Worm (Caenorhabditis elegans) whole organism, L2 larva: Measurements from ENCODE around the gene ilys-3.
A peak's percentile ranks its signal among the peaks of the same experiment; 100 is the strongest.

Experiments used
- C34F6.9 ChIP-seq: fragments of 150-350 bp; optimal IDR thresholded peaks from 2 replicates; lab custom pipeline; 2014; ENCODE audit warnings: missing biosample characterization, missing genetic modification characterization
- F13H6.1 ChIP-seq: sonication (generic microtip); optimal IDR thresholded peaks from 2 replicates; lab custom pipeline; 2016; ENCODE audit warnings: missing genetic modification characterization, missing compliant biosample characterization
- R02D3.7 ChIP-seq: fragments of 150-350 bp; optimal IDR thresholded peaks from 2 replicates; lab custom pipeline; 2014; ENCODE audit warnings: missing biosample characterization, missing genetic modification characterization
- Y55F3AM.14 ChIP-seq: fragments of 200-800 bp; sonication (Bioruptor generic); optimal IDR thresholded peaks from 2 replicates; lab custom pipeline; 2018; ENCODE audit warnings: mild to moderate bottlenecking, missing genetic modification characterization, missing compliant biosample characterization
- ZK546.5 ChIP-seq: sonication (generic microtip); optimal IDR thresholded peaks from 2 replicates; lab custom pipeline; 2017; ENCODE audit warnings: missing biosample characterization, missing genetic modification characterization
- alr-1 ChIP-seq: fragments of 150-350 bp; optimal IDR thresholded peaks from 2 replicates; lab custom pipeline; 2014; ENCODE audit warnings: missing biosample characterization, missing genetic modification characterization
- aly-2 ChIP-seq: fragments of 150-350 bp; optimal IDR thresholded peaks from 2 replicates; lab custom pipeline; 2014; ENCODE audit warnings: missing biosample characterization, missing genetic modification characterization
- ama-1 ChIP-seq: fragments of 150-350 bp; optimal IDR thresholded peaks from 2 replicates; lab custom pipeline; 2018; ENCODE audit warnings: inconsistent platforms
- blmp-1 ChIP-seq: sonication (generic microtip); optimal IDR thresholded peaks from 2 replicates; lab custom pipeline; 2017; ENCODE audit warnings: missing genetic modification characterization, mild to moderate bottlenecking, missing compliant biosample characterization, antibody characterized with exemption, moderate library complexity; ENCODE audit not compliant: insufficient read depth
- ceh-16 ChIP-seq: fragments of 150-350 bp; optimal IDR thresholded peaks from 2 replicates; lab custom pipeline; 2014; ENCODE audit warnings: missing biosample characterization, missing genetic modification characterization
- ceh-82 ChIP-seq: fragments of 150-350 bp; optimal IDR thresholded peaks from 2 replicates; lab custom pipeline; 2014; ENCODE audit warnings: missing biosample characterization, missing genetic modification characterization
- crh-2 ChIP-seq: sonication (generic microtip); optimal IDR thresholded peaks from 2 replicates; lab custom pipeline; 2017; ENCODE audit warnings: missing biosample characterization, missing genetic modification characterization
- dmd-4 ChIP-seq: sonication (generic microtip); optimal IDR thresholded peaks from 2 replicates; lab custom pipeline; 2017; ENCODE audit warnings: missing biosample characterization, missing genetic modification characterization
- egl-27 ChIP-seq: sonication (generic microtip); optimal IDR thresholded peaks from 3 replicates; lab custom pipeline; 2017; ENCODE audit warnings: missing biosample characterization, missing genetic modification reagents, missing genetic modification characterization
- elt-1 ChIP-seq: fragments of 150-350 bp; optimal IDR thresholded peaks from 2 replicates; lab custom pipeline; 2014; ENCODE audit warnings: missing biosample characterization, missing genetic modification characterization
- elt-3 ChIP-seq: sonication (generic microtip); optimal IDR thresholded peaks from 2 replicates; lab custom pipeline; 2017; ENCODE audit warnings: missing biosample characterization, missing genetic modification characterization
- fos-1 ChIP-seq: fragments of 150-350 bp; optimal IDR thresholded peaks from 2 replicates; lab custom pipeline; 2014; ENCODE audit warnings: missing biosample characterization, missing genetic modification characterization
- gmeb-1 ChIP-seq: fragments of 150-350 bp; optimal IDR thresholded peaks from 2 replicates; lab custom pipeline; 2014; ENCODE audit warnings: missing biosample characterization, missing genetic modification characterization
- lin-11 ChIP-seq: fragments of 150-350 bp; sonication (generic microtip); optimal IDR thresholded peaks from 2 replicates; lab custom pipeline; 2014; ENCODE audit warnings: missing biosample characterization, missing genetic modification characterization, inconsistent platforms, mixed read lengths
- lin-13 ChIP-seq: fragments of 150-350 bp; optimal IDR thresholded peaks from 2 replicates; lab custom pipeline; 2014; ENCODE audit warnings: missing biosample characterization, missing genetic modification reagents, missing genetic modification characterization
- lin-39 ChIP-seq: fragments of 150-350 bp; optimal IDR thresholded peaks from 2 replicates; lab custom pipeline; 2014; ENCODE audit warnings: missing biosample characterization, missing genetic modification reagents, missing genetic modification characterization
- lsy-2 ChIP-seq, 2 experiments: fragments of 150-350 bp in 1 of 2; sonication (generic microtip) in 1 of 2; optimal IDR thresholded peaks; 2 replicates each; lab custom pipeline; 2014 to 2017; ENCODE audit warnings: missing biosample characterization in 2 of 2, missing genetic modification characterization in 2 of 2
- mab-5 ChIP-seq: fragments of 150-350 bp; optimal IDR thresholded peaks from 2 replicates; lab custom pipeline; 2014; ENCODE audit warnings: missing biosample characterization, missing genetic modification characterization
- mbf-1 ChIP-seq: sonication (generic microtip); optimal IDR thresholded peaks from 2 replicates; lab custom pipeline; 2017; ENCODE audit warnings: missing biosample characterization, missing genetic modification characterization
- mdl-1 ChIP-seq, 2 experiments: fragments of 150-350 bp in 1 of 2; sonication (generic microtip) in 1 of 2; optimal IDR thresholded peaks; 2 replicates each; lab custom pipeline; 2017; ENCODE audit warnings: missing biosample characterization in 2 of 2, missing genetic modification characterization in 2 of 2
- nhr-10 ChIP-seq: sonication (generic microtip); optimal IDR thresholded peaks from 2 replicates; lab custom pipeline; 2017; ENCODE audit warnings: missing biosample characterization, missing genetic modification characterization
- nhr-11 ChIP-seq: fragments of 150-350 bp; optimal IDR thresholded peaks from 2 replicates; lab custom pipeline; 2014; ENCODE audit warnings: missing biosample characterization, missing genetic modification characterization
- nhr-12 ChIP-seq: fragments of 150-350 bp; optimal IDR thresholded peaks from 2 replicates; lab custom pipeline; 2014; ENCODE audit warnings: missing biosample characterization, missing genetic modification characterization
- nhr-129 ChIP-seq: fragments of 150-350 bp; optimal IDR thresholded peaks from 2 replicates; lab custom pipeline; 2014; ENCODE audit warnings: missing biosample characterization, missing genetic modification characterization
- nhr-21 ChIP-seq: fragments of 150-350 bp; optimal IDR thresholded peaks from 2 replicates; lab custom pipeline; 2014; ENCODE audit warnings: missing biosample characterization, missing genetic modification characterization
- nhr-23 ChIP-seq: fragments of 150-350 bp; optimal IDR thresholded peaks from 2 replicates; lab custom pipeline; 2014; ENCODE audit warnings: missing biosample characterization, missing genetic modification reagents, missing genetic modification characterization
- nhr-237 ChIP-seq: fragments of 150-350 bp; optimal IDR thresholded peaks from 2 replicates; lab custom pipeline; 2014; ENCODE audit warnings: missing biosample characterization, missing genetic modification characterization
- nhr-25 ChIP-seq: fragments of 150-350 bp; sonication (generic microtip); optimal IDR thresholded peaks from 3 replicates; lab custom pipeline; 2014; ENCODE audit warnings: missing biosample characterization, missing genetic modification characterization
- nhr-6 ChIP-seq: fragments of 150-350 bp; optimal IDR thresholded peaks from 2 replicates; lab custom pipeline; 2014; ENCODE audit warnings: missing biosample characterization, missing genetic modification characterization
- nhr-77 ChIP-seq: fragments of 150-350 bp; optimal IDR thresholded peaks from 2 replicates; lab custom pipeline; 2014; ENCODE audit warnings: missing biosample characterization, missing genetic modification characterization
- peb-1 ChIP-seq: fragments of 150-350 bp; optimal IDR thresholded peaks from 2 replicates; lab custom pipeline; 2014; ENCODE audit warnings: missing biosample characterization, missing genetic modification characterization
- sem-4 ChIP-seq: fragments of 150-350 bp; optimal IDR thresholded peaks from 2 replicates; lab custom pipeline; 2014; ENCODE audit warnings: missing biosample characterization, missing genetic modification reagents, missing genetic modification characterization
- skn-1 ChIP-seq: sonication (generic microtip); optimal IDR thresholded peaks from 2 replicates; lab custom pipeline; 2017; ENCODE audit warnings: missing biosample characterization, missing genetic modification characterization
- sma-3 ChIP-seq: sonication (generic microtip); optimal IDR thresholded peaks from 2 replicates; lab custom pipeline; 2016; ENCODE audit warnings: missing genetic modification reagents, missing genetic modification characterization, missing compliant biosample characterization
- sma-9 ChIP-seq, 2 experiments: fragments of 150-350 bp in 1 of 2; sonication (generic microtip) in 1 of 2; optimal IDR thresholded peaks; 2 replicates each; lab custom pipeline; 2014 to 2016; ENCODE audit warnings: missing genetic modification characterization in 2 of 2, mild to moderate bottlenecking in 1 of 2, missing biosample characterization in 1 of 2, missing compliant biosample characterization in 1 of 2, missing genetic modification reagents in 1 of 2, moderate library complexity in 1 of 2
- snpc-4 ChIP-seq: fragments of 150-350 bp; optimal IDR thresholded peaks from 2 replicates; lab custom pipeline; 2014; ENCODE audit warnings: missing biosample characterization, missing genetic modification characterization
- unc-39 ChIP-seq: fragments of 150-350 bp; optimal IDR thresholded peaks from 2 replicates; lab custom pipeline; 2014; ENCODE audit warnings: missing biosample characterization, missing genetic modification characterization
- unc-55 ChIP-seq: fragments of 150-350 bp; sonication (generic microtip); optimal IDR thresholded peaks from 3 replicates; lab custom pipeline; 2014; ENCODE audit warnings: missing biosample characterization, missing genetic modification reagents, missing genetic modification characterization
- unc-62 ChIP-seq: fragments of 150-350 bp; optimal IDR thresholded peaks from 2 replicates; lab custom pipeline; 2014; ENCODE audit warnings: missing biosample characterization, missing genetic modification reagents, missing genetic modification characterization
- zag-1 ChIP-seq: fragments of 150-350 bp; optimal IDR thresholded peaks from 2 replicates; lab custom pipeline; 2014; ENCODE audit warnings: missing biosample characterization, missing genetic modification characterization
- ztf-1 ChIP-seq: fragments of 200-800 bp; sonication (Bioruptor generic); conservative IDR thresholded peaks from 2 replicates; pipeline ENCODE4 v1.3.6; 2022; ENCODE audit warnings: missing genetic modification characterization, missing compliant biosample characterization
- ztf-11 ChIP-seq: sonication (generic microtip); optimal IDR thresholded peaks from 2 replicates; lab custom pipeline; 2017; ENCODE audit warnings: missing biosample characterization, missing genetic modification characterization
- ztf-4 ChIP-seq: fragments of 150-350 bp; optimal IDR thresholded peaks from 2 replicates; lab custom pipeline; 2014; ENCODE audit warnings: missing biosample characterization, missing genetic modification characterization

The ilys-3 gene

ce11 chrIV:2495118-2495785 lies 31.0 kb downstream of the ilys-3 start, which contains the start of the genes ccdc-12 and Y69A2AR.18:
Gene ccdc-12, minus strand, starts transcription at chrIV:2495174.
Gene Y69A2AR.18, plus strand, starts transcription at chrIV:2495735.
- no peak for TF ChIP-seq nhr-25 (tag; lab: Kevin White, UChicago)
- TF ChIP-seq blmp-1 (tag; lab: Kevin White, UChicago) = no peak
- no peak for TF ChIP-seq ZK546.5 (tag; lab: Kevin White, UChicago)
- no peak for TF ChIP-seq sma-9 (GFP tag; optimal IDR thresholded peaks at IDR 0.05; lab: Kevin White, UChicago)
- TF ChIP-seq sma-9 (tag; optimal IDR thresholded peaks at IDR 0.05; lab: Kevin White, UChicago) = no peak
- peak; percentile 73 for TF ChIP-seq lin-11 (tag; lab: Kevin White, UChicago)
- TF ChIP-seq sma-3 (GFP tag; lab: Kevin White, UChicago) = peak; percentile 55
- TF ChIP-seq elt-3 (tag; lab: Kevin White, UChicago) = no peak
- TF ChIP-seq gmeb-1 = peak; percentile 73
- TF ChIP-seq ztf-1 (GFP tag; lab: Robert Waterston, UW) = no peak
- no peak for TF ChIP-seq mdl-1 (tag; optimal IDR thresholded peaks at IDR 0.05; lab: Kevin White, UChicago)
- TF ChIP-seq mab-5 = peak; percentile 15
- TF ChIP-seq fos-1 = peak; percentile 3
- peak; percentile 48 for TF ChIP-seq F13H6.1 (tag; lab: Kevin White, UChicago)
- no peak for TF ChIP-seq mbf-1 (tag; lab: Kevin White, UChicago)
- no peak for TF ChIP-seq ama-1 (lab: Kevin White, UChicago)
- no peak for TF ChIP-seq nhr-237
- TF ChIP-seq nhr-11 = no peak
- no peak for TF ChIP-seq ceh-82 (tag; lab: Kevin White, UChicago)
- TF ChIP-seq R02D3.7 = peak; percentile 50
- peak; percentile 86 for TF ChIP-seq unc-55 (GFP tag; lab: Kevin White, UChicago)
- no peak for TF ChIP-seq crh-2 (tag; lab: Kevin White, UChicago)
- TF ChIP-seq nhr-129 (tag; lab: Kevin White, UChicago) = peak; percentile 45
- no peak for TF ChIP-seq ztf-4 (tag; lab: Kevin White, UChicago)
- no peak for TF ChIP-seq peb-1 (tag; lab: Kevin White, UChicago)
- TF ChIP-seq zag-1 = no peak
- TF ChIP-seq unc-39 (tag; lab: Kevin White, UChicago) = no peak
- TF ChIP-seq C34F6.9 (tag; lab: Kevin White, UChicago) = no peak
- no peak for TF ChIP-seq nhr-23 (tag; lab: Kevin White, UChicago)
- TF ChIP-seq sem-4 = no peak
- TF ChIP-seq nhr-77 (tag; lab: Kevin White, UChicago) = no peak
- no peak for TF ChIP-seq ztf-11
- no peak for TF ChIP-seq elt-1
- TF ChIP-seq egl-27 (tag; lab: Kevin White, UChicago) = no peak
- no peak for TF ChIP-seq ceh-16 (tag; lab: Kevin White, UChicago)
- no peak for TF ChIP-seq dmd-4 (tag; lab: Kevin White, UChicago)
- TF ChIP-seq aly-2 (tag; lab: Kevin White, UChicago) = no peak
- TF ChIP-seq nhr-12 (tag; lab: Kevin White, UChicago) = no peak
- TF ChIP-seq alr-1 (tag; lab: Kevin White, UChicago) = no peak
- peak; percentile 18 for TF ChIP-seq snpc-4 (tag; lab: Kevin White, UChicago)
- no peak for TF ChIP-seq Y55F3AM.14 (GFP tag; lab: Kevin White, UChicago)
- TF ChIP-seq lin-13 (GFP tag; lab: Kevin White, UChicago) = no peak
- no peak for TF ChIP-seq lin-39 (tag; lab: Kevin White, UChicago)
- no peak for TF ChIP-seq unc-62 (GFP tag; lab: Kevin White, UChicago)
- TF ChIP-seq skn-1 (tag; lab: Kevin White, UChicago) = no peak
- peak; percentile 96 to 98 for TF ChIP-seq lsy-2 (tag; optimal IDR thresholded peaks at IDR 0.05; lab: Kevin White, UChicago)
- no peak for TF ChIP-seq nhr-10 (tag; lab: Kevin White, UChicago)
- no peak for TF ChIP-seq nhr-21 (tag; lab: Kevin White, UChicago)
- no peak for TF ChIP-seq nhr-6 (tag; lab: Kevin White, UChicago)
